Fruit fly (Drosophila melanogaster) whole organism, prepupa: ENCODE measurements around the gene upd3.

Experiments
- Blimp-1 ChIP-seq: fragments of 200-800 bp; sonication (Bioruptor generic); optimal IDR thresholded peaks from 3 replicates; lab custom pipeline; 2017; ENCODE audit warnings: missing biosample characterization, missing genetic modification characterization, mild to moderate bottlenecking, moderate library complexity, missing genetic modification reagents
- CG10631 ChIP-seq: fragments of 200-800 bp; sonication (Bioruptor generic); optimal IDR thresholded peaks from 2 replicates; lab custom pipeline; 2016; ENCODE audit warnings: missing biosample characterization, missing genetic modification characterization
- CG10669 ChIP-seq: fragments of 200-800 bp; sonication (Bioruptor generic); optimal IDR thresholded peaks from 3 replicates; lab custom pipeline; 2018; ENCODE audit warnings: missing biosample characterization, mild to moderate bottlenecking, missing genetic modification characterization, moderate library complexity
- CG11762 ChIP-seq: fragments of 200-800 bp; sonication (Bioruptor generic); optimal IDR thresholded peaks from 3 replicates; lab custom pipeline; 2016; ENCODE audit warnings: missing biosample characterization, missing genetic modification characterization; ENCODE audit not compliant: insufficient read depth
- CG11902 ChIP-seq: fragments of 200-800 bp; sonication (Bioruptor generic); optimal IDR thresholded peaks from 3 replicates; lab custom pipeline; 2016; ENCODE audit warnings: missing biosample characterization, missing genetic modification characterization
- CG15336 ChIP-seq: fragments of 200-800 bp; sonication (Bioruptor generic); IDR thresholded peaks from 2 replicates; pipeline ENCODE4 v1.3.6; 2022; ENCODE audit warnings: missing biosample characterization, missing genetic modification characterization
- CG1621 ChIP-seq: fragments of 200-800 bp; sonication (Bioruptor generic); optimal IDR thresholded peaks from 3 replicates; lab custom pipeline; 2018; ENCODE audit warnings: missing biosample characterization, mild to moderate bottlenecking, missing genetic modification characterization
- CG3032 ChIP-seq: fragments of 200-800 bp; optimal IDR thresholded peaks from 2 replicates; lab custom pipeline; 2019; ENCODE audit warnings: missing biosample characterization, mild to moderate bottlenecking, missing genetic modification characterization, moderate library complexity
- CG32006 ChIP-seq: fragments of 200-800 bp; sonication (Bioruptor generic); optimal IDR thresholded peaks from 3 replicates; lab custom pipeline; 2017; ENCODE audit warnings: missing biosample characterization, mild to moderate bottlenecking, missing genetic modification characterization
- CG34406 ChIP-seq: fragments of 200-800 bp; sonication (Bioruptor generic); optimal IDR thresholded peaks from 3 replicates; lab custom pipeline; 2016; ENCODE audit warnings: missing biosample characterization, missing genetic modification characterization
- CG3919 ChIP-seq: fragments of 200-800 bp; sonication (Bioruptor generic); optimal IDR thresholded peaks from 3 replicates; lab custom pipeline; 2016; ENCODE audit warnings: missing biosample characterization, missing genetic modification characterization
- CG4318 ChIP-seq: fragments of 200-800 bp; sonication (Bioruptor generic); optimal IDR thresholded peaks from 3 replicates; lab custom pipeline; 2017; ENCODE audit warnings: missing biosample characterization, mild to moderate bottlenecking, missing genetic modification characterization
- CG6163 ChIP-seq: fragments of 200-800 bp; sonication (Bioruptor generic); IDR thresholded peaks from 3 replicates; pipeline ENCODE4 v1.3.6; 2022; ENCODE audit warnings: missing biosample characterization, missing genetic modification characterization
- CG6792 ChIP-seq: fragments of 200-800 bp; sonication (Bioruptor generic); optimal IDR thresholded peaks from 3 replicates; lab custom pipeline; 2016; ENCODE audit warnings: missing biosample characterization, missing genetic modification characterization
- CG6808 ChIP-seq: fragments of 200-800 bp; sonication (Bioruptor generic); optimal IDR thresholded peaks from 3 replicates; lab custom pipeline; 2017; ENCODE audit warnings: missing biosample characterization, missing genetic modification characterization, mild to moderate bottlenecking, moderate library complexity, missing genetic modification reagents
- CG7368 ChIP-seq: fragments of 200-800 bp; sonication (Bioruptor generic); optimal IDR thresholded peaks from 3 replicates; lab custom pipeline; 2016; ENCODE audit warnings: missing biosample characterization, missing genetic modification characterization
- CG8119 ChIP-seq: fragments of 200-800 bp; sonication (Bioruptor generic); IDR thresholded peaks from 3 replicates; pipeline ENCODE4 v1.3.6; 2022; ENCODE audit warnings: missing biosample characterization, missing genetic modification characterization
- CG8319 ChIP-seq: fragments of 200-800 bp; sonication (Bioruptor generic); optimal IDR thresholded peaks from 3 replicates; lab custom pipeline; 2016; ENCODE audit warnings: missing biosample characterization, missing genetic modification characterization
- CG8632 ChIP-seq: fragments of 200-800 bp; sonication (Bioruptor generic); optimal IDR thresholded peaks from 3 replicates; lab custom pipeline; 2016; ENCODE audit warnings: missing biosample characterization, missing genetic modification characterization
- CG9139 ChIP-seq: fragments of 200-800 bp; sonication (Bioruptor generic); optimal IDR thresholded peaks from 3 replicates; lab custom pipeline; 2017; ENCODE audit warnings: missing biosample characterization, mild to moderate bottlenecking, missing genetic modification characterization
- Eip78C ChIP-seq: fragments of 200-800 bp; sonication (Bioruptor generic); peaks from one replicate; lab custom pipeline; 2016; ENCODE audit warnings: missing biosample characterization, missing genetic modification characterization
- Eip93F ChIP-seq: fragments of 200-800 bp; sonication (Bioruptor generic); optimal IDR thresholded peaks from 2 replicates; lab custom pipeline; 2016; ENCODE audit warnings: missing biosample characterization, mild to moderate bottlenecking, missing genetic modification characterization
- Ets21C ChIP-seq: fragments of 200-800 bp; sonication (Bioruptor generic); optimal IDR thresholded peaks from 3 replicates; lab custom pipeline; 2016; ENCODE audit warnings: missing biosample characterization, missing genetic modification characterization
- Ets96B ChIP-seq: fragments of 200-800 bp; optimal IDR thresholded peaks from 2 replicates; lab custom pipeline; 2019; ENCODE audit warnings: missing biosample characterization, mild to moderate bottlenecking, missing genetic modification characterization, moderate library complexity
- Hr39 ChIP-seq: fragments of 200-800 bp; sonication (Bioruptor generic); optimal IDR thresholded peaks from 2 replicates; lab custom pipeline; 2016; ENCODE audit warnings: missing biosample characterization, missing genetic modification characterization
- Met ChIP-seq: fragments of 200-800 bp; sonication (Bioruptor generic); optimal IDR thresholded peaks from 3 replicates; lab custom pipeline; 2016; ENCODE audit warnings: missing biosample characterization, missing genetic modification characterization
- OdsH ChIP-seq: fragments of 200-800 bp; sonication (Bioruptor generic); optimal IDR thresholded peaks from 3 replicates; lab custom pipeline; 2016; ENCODE audit warnings: missing biosample characterization, missing genetic modification characterization
- Sox102F ChIP-seq: fragments of 200-800 bp; sonication (Bioruptor generic); optimal IDR thresholded peaks from 2 replicates; lab custom pipeline; 2016; ENCODE audit warnings: missing biosample characterization, mild to moderate bottlenecking, missing genetic modification characterization
- Sox14 ChIP-seq: fragments of 200-800 bp; sonication (Bioruptor generic); optimal IDR thresholded peaks from 3 replicates; lab custom pipeline; 2016; ENCODE audit warnings: missing biosample characterization, missing genetic modification characterization
- Sox15 ChIP-seq: fragments of 200-800 bp; sonication (Bioruptor generic); optimal IDR thresholded peaks from 3 replicates; lab custom pipeline; 2016; ENCODE audit warnings: missing biosample characterization, missing genetic modification characterization
- achi ChIP-seq: fragments of 200-800 bp; sonication (Bioruptor generic); optimal IDR thresholded peaks from 3 replicates; lab custom pipeline; 2016; ENCODE audit warnings: missing biosample characterization, missing genetic modification characterization
- acj6 ChIP-seq: fragments of 200-800 bp; sonication (Bioruptor generic); optimal IDR thresholded peaks from 3 replicates; lab custom pipeline; 2016; ENCODE audit warnings: missing biosample characterization, missing genetic modification characterization
- cyc ChIP-seq: fragments of 200-800 bp; sonication (Bioruptor generic); optimal IDR thresholded peaks from 3 replicates; lab custom pipeline; 2016; ENCODE audit warnings: missing biosample characterization, missing genetic modification characterization
- dac ChIP-seq: fragments of 200-800 bp; sonication (Bioruptor generic); optimal IDR thresholded peaks from 2 replicates; lab custom pipeline; 2017; ENCODE audit warnings: missing biosample characterization, mild to moderate bottlenecking, missing genetic modification characterization
- dsx ChIP-seq: fragments of 200-800 bp; optimal IDR thresholded peaks from 3 replicates; lab custom pipeline; 2019; ENCODE audit warnings: missing biosample characterization, mild to moderate bottlenecking, missing genetic modification characterization, moderate library complexity; ENCODE audit not compliant: poor library complexity, severe bottlenecking
- esn ChIP-seq: fragments of 200-800 bp; sonication (Bioruptor generic); optimal IDR thresholded peaks from 2 replicates; lab custom pipeline; 2016; ENCODE audit warnings: missing biosample characterization, mild to moderate bottlenecking, missing genetic modification characterization, moderate library complexity
- fd59A ChIP-seq: fragments of 200-800 bp; sonication (Bioruptor generic); optimal IDR thresholded peaks from 2 replicates; lab custom pipeline; 2017; ENCODE audit warnings: missing biosample characterization, mild to moderate bottlenecking, missing genetic modification characterization, missing genetic modification reagents
- fkh ChIP-seq: fragments of 200-800 bp; sonication (Bioruptor generic); optimal IDR thresholded peaks from 3 replicates; lab custom pipeline; 2017; ENCODE audit warnings: missing biosample characterization, mild to moderate bottlenecking, missing genetic modification characterization, moderate library complexity
- pdm3 ChIP-seq: fragments of 200-800 bp; sonication (Bioruptor generic); optimal IDR thresholded peaks from 3 replicates; lab custom pipeline; 2016; ENCODE audit warnings: missing biosample characterization, missing genetic modification characterization
- spab ChIP-seq: fragments of 200-800 bp; sonication (Bioruptor generic); optimal IDR thresholded peaks from 2 replicates; lab custom pipeline; 2017; ENCODE audit warnings: missing biosample characterization, mild to moderate bottlenecking, missing genetic modification characterization, missing genetic modification reagents
- ss ChIP-seq, 2 experiments: fragments of 200-800 bp; sonication (Bioruptor generic); optimal IDR thresholded peaks; 2 replicates in 1 of 2; 3 replicates in 1 of 2; lab custom pipeline; 2017 to 2018; ENCODE audit warnings: mild to moderate bottlenecking in 2 of 2, missing biosample characterization in 2 of 2, missing genetic modification characterization in 2 of 2, moderate library complexity in 1 of 2
- svp ChIP-seq: fragments of 200-800 bp; sonication (Bioruptor generic); peaks from one replicate; lab custom pipeline; 2016; ENCODE audit warnings: missing biosample characterization, missing genetic modification characterization
- topi ChIP-seq: fragments of 200-800 bp; sonication (Bioruptor generic); optimal IDR thresholded peaks from 3 replicates; lab custom pipeline; 2016; ENCODE audit warnings: missing biosample characterization, missing genetic modification characterization
- vri ChIP-seq: fragments of 200-800 bp; sonication (Bioruptor generic); optimal IDR thresholded peaks from 3 replicates; lab custom pipeline; 2016; ENCODE audit warnings: missing biosample characterization, mild to moderate bottlenecking, missing genetic modification characterization

The upd3 gene

dm6 chrX:18272422-18272821 lies 4.6 kb upstream of the upd3 start (continued):
- peak; percentile 45 for TF ChIP-seq Met
- peak; percentile 67 for TF ChIP-seq CG34406 (GFP tag; lab: Kevin White, UChicago)
- TF ChIP-seq Sox102F (GFP tag; lab: Kevin White, UChicago): no peak
- peak; percentile 14 for TF ChIP-seq CG11762 (GFP tag; lab: Kevin White, UChicago)
- TF ChIP-seq CG6792: peak; percentile 56
- peak; percentile 7 for TF ChIP-seq CG8319 (GFP tag; lab: Kevin White, UChicago)
- TF ChIP-seq CG6163: no peak
- peak; percentile 9 for TF ChIP-seq dac
- TF ChIP-seq, all 60 proteins: peak for 47

- TF ChIP-seq CG6808 (GFP tag; lab: Kevin White, UChicago) (peak; percentile 64), ss (GFP tag; optimal IDR thresholded peaks at IDR 0.05; lab: Kevin White, UChicago) (peak; percentile 63 to 74), CG32006 (GFP tag; lab: Kevin White, UChicago) (peak; percentile 62), spab (peak; percentile 56), Hr39 (GFP tag; lab: Kevin White, UChicago) (peak; percentile 4), CG3919 (GFP tag; lab: Kevin White, UChicago) (peak; percentile 50), Ets96B (tag; lab: Kevin White, UChicago) (peak; percentile 58), CG6792 (peak; percentile 41), Met (no peak), Sox14 (GFP tag; lab: Kevin White, UChicago) (no peak), CG10669 (GFP tag; lab: Kevin White, UChicago) (peak; percentile 46), CG4318 (GFP tag; lab: Kevin White, UChicago) (peak; percentile 34), CG8119 (GFP tag; lab: Robert Waterston, UW) (peak; percentile 48; the same call in 1 of the 3 replicates), CG11762 (GFP tag; lab: Kevin White, UChicago) (peak; percentile 21), cyc (no peak), vri (GFP tag; lab: Kevin White, UChicago) (no peak), CG15336 (GFP tag; lab: Robert Waterston, UW) (0 out of 2 replicates have a peak, but pooled peaks have one; percentile 18), Blimp-1 (GFP tag; lab: Kevin White, UChicago) (peak; percentile 19), OdsH (GFP tag; lab: Kevin White, UChicago) (peak; percentile 24), pdm3 (GFP tag; lab: Kevin White, UChicago) (peak; percentile 9), fkh (GFP tag; lab: Kevin White, UChicago) (no peak), CG7368 (GFP tag; lab: Kevin White, UChicago) (no peak), CG11902 (peak; percentile 6), dsx (GFP tag; lab: Kevin White, UChicago) (peak; percentile 20), Sox102F (GFP tag; lab: Kevin White, UChicago) (peak; percentile 13), CG34406 (GFP tag; lab: Kevin White, UChicago) (peak; percentile 64), Eip93F (GFP tag; lab: Kevin White, UChicago) (no peak), achi (GFP tag; lab: Kevin White, UChicago) (peak; percentile 46), dac (peak; percentile 10), acj6 (GFP tag; lab: Kevin White, UChicago) (peak; percentile 25), CG1621 (no peak), fd59A (GFP tag; lab: Kevin White, UChicago) (peak; percentile 40), topi (peak; percentile 11), svp (peak; percentile 66), CG8319 (GFP tag; lab: Kevin White, UChicago) (no peak), esn (peak; percentile 36), CG3032 (peak; percentile 69), Sox15 (GFP tag; lab: Kevin White, UChicago) (peak; percentile 5), Ets21C (GFP tag; lab: Kevin White, UChicago) (no peak), CG9139 (GFP tag; lab: Kevin White, UChicago) (peak; percentile 2), CG8632 (peak; percentile 52), Eip78C (GFP tag; lab: Kevin White, UChicago) (peak; percentile 78), CG10631 (GFP tag; lab: Kevin White, UChicago) (peak; percentile 54)
These were observed 3.6 kb upstream of the upd3 start for dm6 chrX:18273180-18274016.
